Worm (Caenorhabditis elegans) whole organism, L2 larva: ENCODE data around the gene sto-6.

Source experiments
- C34F6.9 ChIP-seq: fragments of 150-350 bp; optimal IDR thresholded peaks from 2 replicates; lab custom pipeline; 2014; ENCODE audit warnings: missing biosample characterization, missing genetic modification characterization
- F13H6.1 ChIP-seq: sonication (generic microtip); optimal IDR thresholded peaks from 2 replicates; lab custom pipeline; 2016; ENCODE audit warnings: missing genetic modification characterization, missing compliant biosample characterization
- alr-1 ChIP-seq: fragments of 150-350 bp; optimal IDR thresholded peaks from 2 replicates; lab custom pipeline; 2014; ENCODE audit warnings: missing biosample characterization, missing genetic modification characterization
- ama-1 ChIP-seq: fragments of 150-350 bp; optimal IDR thresholded peaks from 2 replicates; lab custom pipeline; 2018; ENCODE audit warnings: inconsistent platforms
- blmp-1 ChIP-seq: sonication (generic microtip); optimal IDR thresholded peaks from 2 replicates; lab custom pipeline; 2017; ENCODE audit warnings: missing genetic modification characterization, mild to moderate bottlenecking, missing compliant biosample characterization, antibody characterized with exemption, moderate library complexity; ENCODE audit not compliant: insufficient read depth
- ceh-16 ChIP-seq: fragments of 150-350 bp; optimal IDR thresholded peaks from 2 replicates; lab custom pipeline; 2014; ENCODE audit warnings: missing biosample characterization, missing genetic modification characterization
- ceh-82 ChIP-seq: fragments of 150-350 bp; optimal IDR thresholded peaks from 2 replicates; lab custom pipeline; 2014; ENCODE audit warnings: missing biosample characterization, missing genetic modification characterization
- crh-2 ChIP-seq: sonication (generic microtip); optimal IDR thresholded peaks from 2 replicates; lab custom pipeline; 2017; ENCODE audit warnings: missing biosample characterization, missing genetic modification characterization
- egl-27 ChIP-seq: sonication (generic microtip); optimal IDR thresholded peaks from 3 replicates; lab custom pipeline; 2017; ENCODE audit warnings: missing biosample characterization, missing genetic modification reagents, missing genetic modification characterization
- elt-3 ChIP-seq: sonication (generic microtip); optimal IDR thresholded peaks from 2 replicates; lab custom pipeline; 2017; ENCODE audit warnings: missing biosample characterization, missing genetic modification characterization
- fos-1 ChIP-seq: fragments of 150-350 bp; optimal IDR thresholded peaks from 2 replicates; lab custom pipeline; 2014; ENCODE audit warnings: missing biosample characterization, missing genetic modification characterization
- gmeb-1 ChIP-seq: fragments of 150-350 bp; optimal IDR thresholded peaks from 2 replicates; lab custom pipeline; 2014; ENCODE audit warnings: missing biosample characterization, missing genetic modification characterization
- lin-13 ChIP-seq: fragments of 150-350 bp; optimal IDR thresholded peaks from 2 replicates; lab custom pipeline; 2014; ENCODE audit warnings: missing biosample characterization, missing genetic modification reagents, missing genetic modification characterization
- lsy-2 ChIP-seq, 2 experiments: fragments of 150-350 bp in 1 of 2; sonication (generic microtip) in 1 of 2; optimal IDR thresholded peaks; 2 replicates each; lab custom pipeline; 2014 to 2017; ENCODE audit warnings: missing biosample characterization in 2 of 2, missing genetic modification characterization in 2 of 2
- mab-5 ChIP-seq: fragments of 150-350 bp; optimal IDR thresholded peaks from 2 replicates; lab custom pipeline; 2014; ENCODE audit warnings: missing biosample characterization, missing genetic modification characterization
- mbf-1 ChIP-seq: sonication (generic microtip); optimal IDR thresholded peaks from 2 replicates; lab custom pipeline; 2017; ENCODE audit warnings: missing biosample characterization, missing genetic modification characterization
- mdl-1 ChIP-seq, 2 experiments: fragments of 150-350 bp in 1 of 2; sonication (generic microtip) in 1 of 2; optimal IDR thresholded peaks; 2 replicates each; lab custom pipeline; 2017; ENCODE audit warnings: missing biosample characterization in 2 of 2, missing genetic modification characterization in 2 of 2
- nhr-10 ChIP-seq: sonication (generic microtip); optimal IDR thresholded peaks from 2 replicates; lab custom pipeline; 2017; ENCODE audit warnings: missing biosample characterization, missing genetic modification characterization
- nhr-11 ChIP-seq: fragments of 150-350 bp; optimal IDR thresholded peaks from 2 replicates; lab custom pipeline; 2014; ENCODE audit warnings: missing biosample characterization, missing genetic modification characterization
- nhr-12 ChIP-seq: fragments of 150-350 bp; optimal IDR thresholded peaks from 2 replicates; lab custom pipeline; 2014; ENCODE audit warnings: missing biosample characterization, missing genetic modification characterization
- nhr-129 ChIP-seq: fragments of 150-350 bp; optimal IDR thresholded peaks from 2 replicates; lab custom pipeline; 2014; ENCODE audit warnings: missing biosample characterization, missing genetic modification characterization
- nhr-21 ChIP-seq: fragments of 150-350 bp; optimal IDR thresholded peaks from 2 replicates; lab custom pipeline; 2014; ENCODE audit warnings: missing biosample characterization, missing genetic modification characterization
- nhr-23 ChIP-seq: fragments of 150-350 bp; optimal IDR thresholded peaks from 2 replicates; lab custom pipeline; 2014; ENCODE audit warnings: missing biosample characterization, missing genetic modification reagents, missing genetic modification characterization
- nhr-25 ChIP-seq: fragments of 150-350 bp; sonication (generic microtip); optimal IDR thresholded peaks from 3 replicates; lab custom pipeline; 2014; ENCODE audit warnings: missing biosample characterization, missing genetic modification characterization
- nhr-6 ChIP-seq: fragments of 150-350 bp; optimal IDR thresholded peaks from 2 replicates; lab custom pipeline; 2014; ENCODE audit warnings: missing biosample characterization, missing genetic modification characterization
- nhr-77 ChIP-seq: fragments of 150-350 bp; optimal IDR thresholded peaks from 2 replicates; lab custom pipeline; 2014; ENCODE audit warnings: missing biosample characterization, missing genetic modification characterization
- peb-1 ChIP-seq: fragments of 150-350 bp; optimal IDR thresholded peaks from 2 replicates; lab custom pipeline; 2014; ENCODE audit warnings: missing biosample characterization, missing genetic modification characterization
- sem-4 ChIP-seq: fragments of 150-350 bp; optimal IDR thresholded peaks from 2 replicates; lab custom pipeline; 2014; ENCODE audit warnings: missing biosample characterization, missing genetic modification reagents, missing genetic modification characterization
- sma-3 ChIP-seq: sonication (generic microtip); optimal IDR thresholded peaks from 2 replicates; lab custom pipeline; 2016; ENCODE audit warnings: missing genetic modification reagents, missing genetic modification characterization, missing compliant biosample characterization
- sma-9 ChIP-seq, 2 experiments: fragments of 150-350 bp in 1 of 2; sonication (generic microtip) in 1 of 2; optimal IDR thresholded peaks; 2 replicates each; lab custom pipeline; 2014 to 2016; ENCODE audit warnings: missing genetic modification characterization in 2 of 2, mild to moderate bottlenecking in 1 of 2, missing biosample characterization in 1 of 2, missing compliant biosample characterization in 1 of 2, missing genetic modification reagents in 1 of 2, moderate library complexity in 1 of 2
- snpc-4 ChIP-seq: fragments of 150-350 bp; optimal IDR thresholded peaks from 2 replicates; lab custom pipeline; 2014; ENCODE audit warnings: missing biosample characterization, missing genetic modification characterization
- unc-39 ChIP-seq: fragments of 150-350 bp; optimal IDR thresholded peaks from 2 replicates; lab custom pipeline; 2014; ENCODE audit warnings: missing biosample characterization, missing genetic modification characterization
- unc-55 ChIP-seq: fragments of 150-350 bp; sonication (generic microtip); optimal IDR thresholded peaks from 3 replicates; lab custom pipeline; 2014; ENCODE audit warnings: missing biosample characterization, missing genetic modification reagents, missing genetic modification characterization
- zag-1 ChIP-seq: fragments of 150-350 bp; optimal IDR thresholded peaks from 2 replicates; lab custom pipeline; 2014; ENCODE audit warnings: missing biosample characterization, missing genetic modification characterization
- ztf-11 ChIP-seq: sonication (generic microtip); optimal IDR thresholded peaks from 2 replicates; lab custom pipeline; 2017; ENCODE audit warnings: missing biosample characterization, missing genetic modification characterization

Gene sto-6

ce11 chrX:11661625-11662024 lies 29.4 kb downstream of the sto-6 start, which contains the start of gene sfxn-1.5:
Gene sfxn-1.5, minus strand, starts transcription at chrX:11661660.
- peak in 1 of 2 experiments; percentile 77 for TF ChIP-seq mdl-1 (tag; optimal IDR thresholded peaks at IDR 0.05; lab: Kevin White, UChicago)
- peak; percentile 95 for TF ChIP-seq nhr-129
- peak; percentile 25 for TF ChIP-seq gmeb-1
- TF ChIP-seq egl-27 (tag; lab: Kevin White, UChicago), result peak; percentile 1
- peak; percentile 67 for TF ChIP-seq F13H6.1 (tag; lab: Kevin White, UChicago)
- no peak for TF ChIP-seq C34F6.9 (tag; lab: Kevin White, UChicago)
- TF ChIP-seq fos-1 (tag; lab: Kevin White, UChicago), result peak; percentile 95
- TF ChIP-seq crh-2, result peak; percentile 79
- peak; percentile 94 for TF ChIP-seq sma-9 (GFP tag; optimal IDR thresholded peaks at IDR 0.05; lab: Kevin White, UChicago)
- no peak for TF ChIP-seq sma-9 (tag; optimal IDR thresholded peaks at IDR 0.05; lab: Kevin White, UChicago)
- peak; percentile 44 for TF ChIP-seq sma-3 (GFP tag; lab: Kevin White, UChicago)
- peak; percentile 21 for TF ChIP-seq lin-13 (GFP tag; lab: Kevin White, UChicago)
- TF ChIP-seq nhr-10 (tag; lab: Kevin White, UChicago), result no peak
- no peak for TF ChIP-seq sem-4 (tag; lab: Kevin White, UChicago)
- no peak for TF ChIP-seq blmp-1

DNA sequence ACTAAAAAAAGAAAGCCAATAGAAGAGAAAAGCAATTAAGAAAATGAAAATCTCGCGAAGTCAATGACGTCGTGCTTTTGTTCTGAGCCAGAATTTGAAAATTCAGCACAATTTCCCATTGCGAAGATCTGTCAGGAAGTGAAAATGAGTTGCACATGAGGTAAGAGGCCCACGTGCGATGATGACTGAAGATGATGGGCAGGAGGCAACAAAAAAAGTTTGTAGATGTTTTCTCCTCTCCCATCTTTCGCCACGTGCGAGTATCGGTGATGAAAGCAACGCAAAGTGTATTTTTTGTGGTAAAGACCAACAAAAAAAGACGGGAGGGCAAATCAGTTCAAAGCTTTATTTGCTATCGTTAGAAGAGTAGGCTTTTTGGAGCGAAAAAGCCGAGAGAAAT lies 29.9 kb downstream of the sto-6 start:
- TF ChIP-seq nhr-129 (peak; percentile 32), C34F6.9 (tag; lab: Kevin White, UChicago) (peak; percentile 23), nhr-12 (no peak)

ce11 chrX:11662557-11662956 lies 30.4 kb downstream of the sto-6 start:
- TF ChIP-seq sma-9 (GFP tag; optimal IDR thresholded peaks at IDR 0.05; lab: Kevin White, UChicago), result peak; percentile 12
- TF ChIP-seq sma-9 (tag; optimal IDR thresholded peaks at IDR 0.05; lab: Kevin White, UChicago), result no peak
- no peak for TF ChIP-seq ztf-11 (tag; lab: Kevin White, UChicago)

ce11 chrX:11664184-11664583 lies 32.0 kb downstream of the sto-6 start:
- TF ChIP-seq F13H6.1 (tag; lab: Kevin White, UChicago) (no peak), mbf-1 (tag; lab: Kevin White, UChicago) (no peak)

DNA sequence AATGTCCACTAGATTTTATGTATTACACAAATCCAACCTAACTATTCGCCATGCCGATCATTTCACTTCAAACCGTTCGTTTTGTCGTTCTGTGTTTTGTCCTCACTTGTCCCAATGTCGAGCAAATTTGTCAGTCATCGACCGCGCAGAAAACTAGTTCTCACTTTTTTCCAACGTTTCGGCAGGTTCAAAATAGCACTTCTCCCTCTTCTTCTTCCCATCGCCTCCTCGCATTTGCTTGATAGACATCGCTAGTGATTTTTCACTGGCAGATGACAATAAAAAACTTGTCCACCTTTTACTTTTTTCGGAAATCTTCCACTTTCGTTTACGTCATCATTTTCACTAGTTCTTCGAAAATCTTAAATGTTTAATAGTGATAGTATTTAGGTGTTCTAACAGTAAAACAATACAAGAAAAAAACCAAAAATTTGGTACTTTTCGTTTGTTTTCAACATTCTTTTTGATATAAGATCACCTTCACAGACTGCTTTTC lies 33.4 kb downstream of the sto-6 start:
- TF ChIP-seq egl-27 (tag; lab: Kevin White, UChicago) (no peak), blmp-1 (peak; percentile 95), sem-4 (tag; lab: Kevin White, UChicago) (peak; percentile 40), crh-2 (no peak), nhr-25 (tag; lab: Kevin White, UChicago) (peak; percentile 14)
- TF ChIP-seq, all 48 proteins: peak for 3

ce11 chrX:11666545-11667177 lies 34.5 kb downstream of the sto-6 start, which contains the start of gene noca-2:
Gene noca-2, plus strand, starts transcription at chrX:11667127.
- TF ChIP-seq sma-3 (GFP tag; lab: Kevin White, UChicago), result no peak
- TF ChIP-seq F13H6.1 (tag; lab: Kevin White, UChicago), result peak; percentile 47
- no peak for TF ChIP-seq nhr-25 (tag; lab: Kevin White, UChicago)
- no peak for TF ChIP-seq unc-39
- no peak for TF ChIP-seq nhr-6 (tag; lab: Kevin White, UChicago)
- TF ChIP-seq C34F6.9 (tag; lab: Kevin White, UChicago), result peak; percentile 75
- no peak for TF ChIP-seq nhr-77 (tag; lab: Kevin White, UChicago)
- no peak for TF ChIP-seq ceh-16
- TF ChIP-seq ama-1 (lab: Kevin White, UChicago), result no peak
- TF ChIP-seq elt-3 (tag; lab: Kevin White, UChicago), result no peak
- TF ChIP-seq gmeb-1, result no peak
- peak; percentile 55 for TF ChIP-seq zag-1 (tag; lab: Kevin White, UChicago)
- TF ChIP-seq nhr-21 (tag; lab: Kevin White, UChicago), result no peak
- no peak for TF ChIP-seq snpc-4 (tag; lab: Kevin White, UChicago)
- TF ChIP-seq egl-27 (tag; lab: Kevin White, UChicago), result peak; percentile 36
- TF ChIP-seq ceh-82 (tag; lab: Kevin White, UChicago), result no peak
- TF ChIP-seq nhr-10 (tag; lab: Kevin White, UChicago), result no peak
- TF ChIP-seq alr-1 (tag; lab: Kevin White, UChicago), result no peak
- peak; percentile 67 for TF ChIP-seq sma-9 (GFP tag; optimal IDR thresholded peaks at IDR 0.05; lab: Kevin White, UChicago)
- TF ChIP-seq sma-9 (tag; optimal IDR thresholded peaks at IDR 0.05; lab: Kevin White, UChicago), result no peak
- TF ChIP-seq nhr-23 (tag; lab: Kevin White, UChicago), result no peak
- TF ChIP-seq peb-1 (tag; lab: Kevin White, UChicago), result no peak
- TF ChIP-seq unc-55 (GFP tag; lab: Kevin White, UChicago), result peak; percentile 81
- peak; percentile 3 for TF ChIP-seq sem-4 (tag; lab: Kevin White, UChicago)
- peak; percentile 15 for TF ChIP-seq fos-1 (tag; lab: Kevin White, UChicago)
- no peak for TF ChIP-seq nhr-11 (tag; lab: Kevin White, UChicago)
- no peak for TF ChIP-seq lin-13 (GFP tag; lab: Kevin White, UChicago)
- peak; percentile 8 for TF ChIP-seq crh-2
- peak; percentile 6 for TF ChIP-seq nhr-129
- peak in 1 of 2 experiments; percentile 44 for TF ChIP-seq lsy-2 (tag; optimal IDR thresholded peaks at IDR 0.05; lab: Kevin White, UChicago)
- peak; percentile 76 for TF ChIP-seq mab-5 (tag; lab: Kevin White, UChicago)
